Fruit fly (Drosophila melanogaster) whole organism, embryonic: Measurements from ENCODE around the gene bor.
A peak's percentile ranks its signal among the peaks of the same experiment; 100 is the strongest.

Experiments used
- BtbVII ChIP-seq: fragments of 200-800 bp; sonication (Bioruptor generic); optimal IDR thresholded peaks from 3 replicates; lab custom pipeline; 2017; ENCODE audit warnings: missing biosample characterization, mild to moderate bottlenecking, missing genetic modification characterization
- CG10654 ChIP-seq: fragments of 200-800 bp; sonication (Bioruptor generic); optimal IDR thresholded peaks from 2 replicates; lab custom pipeline; 2016; ENCODE audit warnings: missing biosample characterization, missing genetic modification characterization
- CG11247 ChIP-seq: fragments of 200-800 bp; sonication (Bioruptor generic); IDR thresholded peaks from 2 replicates; pipeline ENCODE4 v1.3.6; 2022; ENCODE audit warnings: missing biosample characterization, missing genetic modification characterization
- CG11695 ChIP-seq: fragments of 200-800 bp; sonication (Bioruptor generic); IDR thresholded peaks from 3 replicates; pipeline ENCODE4 v1.3.6; 2022; ENCODE audit warnings: missing biosample characterization, missing genetic modification characterization
- CG13424 ChIP-seq: fragments of 200-800 bp; sonication (Bioruptor generic); optimal IDR thresholded peaks from 2 replicates; lab custom pipeline; 2019; ENCODE audit warnings: missing biosample characterization, mild to moderate bottlenecking, missing genetic modification characterization, moderate library complexity
- CG15601 ChIP-seq: fragments of 200-800 bp; sonication (Bioruptor generic); optimal IDR thresholded peaks from 3 replicates; lab custom pipeline; 2019; ENCODE audit warnings: missing biosample characterization, mild to moderate bottlenecking, missing genetic modification characterization, moderate library complexity
- CG1603 ChIP-seq: fragments of 200-800 bp; sonication (Bioruptor generic); optimal IDR thresholded peaks from 2 replicates; lab custom pipeline; 2019; ENCODE audit warnings: missing biosample characterization, mild to moderate bottlenecking, missing genetic modification characterization, moderate library complexity
- CG30431 ChIP-seq: fragments of 200-800 bp; sonication (Bioruptor generic); optimal IDR thresholded peaks from 2 replicates; lab custom pipeline; 2017; ENCODE audit warnings: missing biosample characterization, missing genetic modification characterization
- CG42726 ChIP-seq: fragments of 200-800 bp; sonication (Bioruptor generic); IDR thresholded peaks from 2 replicates; pipeline ENCODE4 v1.3.6; 2022; ENCODE audit warnings: missing biosample characterization, missing genetic modification characterization; ENCODE audit not compliant: partially characterized antibody
- CG5953 ChIP-seq: fragments of 200-800 bp; sonication (Bioruptor generic); IDR thresholded peaks from 2 replicates; pipeline ENCODE4 v1.3.6; 2022; ENCODE audit warnings: missing biosample characterization, missing genetic modification characterization
- CG6689 ChIP-seq: fragments of 200-800 bp; sonication (Bioruptor generic); IDR thresholded peaks from 2 replicates; pipeline ENCODE4 v1.3.6; 2022; ENCODE audit warnings: missing biosample characterization, missing genetic modification characterization
- CG6765 ChIP-seq: fragments of 200-800 bp; sonication (Bioruptor generic); optimal IDR thresholded peaks from 3 replicates; lab custom pipeline; 2017; ENCODE audit warnings: missing biosample characterization, mild to moderate bottlenecking, missing genetic modification characterization
- Chrac-16 ChIP-seq: fragments of 200-800 bp; sonication (Bioruptor generic); optimal IDR thresholded peaks from 3 replicates; lab custom pipeline; 2016; ENCODE audit warnings: missing biosample characterization, missing genetic modification characterization
- CoRest ChIP-seq: fragments of 200-800 bp; sonication (Bioruptor generic); optimal IDR thresholded peaks from 3 replicates; lab custom pipeline; 2018; ENCODE audit warnings: missing biosample characterization, mild to moderate bottlenecking, missing genetic modification characterization, moderate library complexity
- Deaf1 ChIP-seq: fragments of 200-800 bp; optimal IDR thresholded peaks from 3 replicates; lab custom pipeline; 2019; ENCODE audit warnings: missing biosample characterization, mild to moderate bottlenecking, missing genetic modification characterization, moderate library complexity
- Dek ChIP-seq: fragments of 200-800 bp; sonication (Bioruptor generic); optimal IDR thresholded peaks from 3 replicates; lab custom pipeline; 2019; ENCODE audit warnings: missing biosample characterization, mild to moderate bottlenecking, missing genetic modification characterization, moderate library complexity
- Doc2 ChIP-seq: fragments of 200-800 bp; sonication (Bioruptor generic); IDR thresholded peaks from 2 replicates; pipeline ENCODE4 v1.3.6; 2022; ENCODE audit warnings: missing biosample characterization, missing genetic modification characterization
- Dp ChIP-seq: fragments of 200-800 bp; sonication (Bioruptor generic); optimal IDR thresholded peaks from 2 replicates; lab custom pipeline; 2018; ENCODE audit warnings: missing biosample characterization, mild to moderate bottlenecking, missing genetic modification characterization, moderate library complexity
- Ets65A ChIP-seq: fragments of 200-800 bp; sonication (Bioruptor generic); peaks from one replicate; lab custom pipeline; 2016; ENCODE audit warnings: missing biosample characterization, missing genetic modification characterization
- Hr78 ChIP-seq, 2 experiments: fragments of 200-800 bp in 1 of 2; fragments of >200 bp in 1 of 2; sonication (Bioruptor generic) in 1 of 2; optimal IDR thresholded peaks; 2 replicates each; lab custom pipeline; 2017 to 2019; ENCODE audit warnings: missing biosample characterization in 2 of 2, missing genetic modification characterization in 2 of 2, mild to moderate bottlenecking in 1 of 2, moderate library complexity in 1 of 2
- MTF-1 ChIP-seq: fragments of 200-800 bp; sonication (Bioruptor generic); optimal IDR thresholded peaks from 2 replicates; lab custom pipeline; 2018; ENCODE audit warnings: missing biosample characterization, mild to moderate bottlenecking, missing genetic modification characterization, borderline replicate concordance
- Med ChIP-seq: fragments of 200-800 bp; sonication (Bioruptor generic); peaks from one replicate; lab custom pipeline; 2016; ENCODE audit warnings: missing biosample characterization, missing genetic modification characterization, mild to moderate bottlenecking, inconsistent platforms, moderate library complexity
- NK7.1 ChIP-seq: fragments of 200-800 bp; sonication (Bioruptor generic); optimal IDR thresholded peaks from 3 replicates; lab custom pipeline; 2016; ENCODE audit warnings: missing biosample characterization, missing genetic modification characterization
- PHDP ChIP-seq: fragments of 200-800 bp; sonication (Bioruptor generic); optimal IDR thresholded peaks from 3 replicates; lab custom pipeline; 2018; ENCODE audit warnings: missing biosample characterization, mild to moderate bottlenecking, missing genetic modification characterization, moderate library complexity
- Six4 ChIP-seq: fragments of 200-800 bp; sonication (Bioruptor generic); optimal IDR thresholded peaks from 2 replicates; lab custom pipeline; 2016; ENCODE audit warnings: missing biosample characterization, missing genetic modification characterization
- Sry-δ ChIP-seq: fragments of 200-800 bp; sonication (Bioruptor generic); optimal IDR thresholded peaks from 2 replicates; lab custom pipeline; 2016; ENCODE audit warnings: missing biosample characterization, missing genetic modification characterization
- Trl ChIP-seq, 3 experiments: fragments of >200 bp in 2 of 3; fragments of 200-800 bp in 1 of 3; sonication (Bioruptor generic) in 1 of 3; optimal IDR thresholded peaks; 2 replicates in 1 of 3; 3 replicates in 2 of 3; lab custom pipeline; 2016 to 2017; ENCODE audit warnings: missing biosample characterization in 1 of 3, missing genetic modification characterization in 1 of 3
- ab ChIP-seq: fragments of 200-800 bp; sonication (Bioruptor generic); optimal IDR thresholded peaks from 2 replicates; lab custom pipeline; 2016; ENCODE audit warnings: missing biosample characterization, missing genetic modification characterization
- ap ChIP-seq: fragments of 200-800 bp; sonication (Bioruptor generic); IDR thresholded peaks from 2 replicates; pipeline ENCODE4 v1.3.6; 2022; ENCODE audit warnings: missing biosample characterization, missing genetic modification characterization
- cad ChIP-seq: fragments of >200 bp; optimal IDR thresholded peaks from 2 replicates; lab custom pipeline; 2017; ENCODE audit warnings: missing biosample characterization, missing genetic modification characterization
- crol ChIP-seq: fragments of 200-800 bp; sonication (Bioruptor generic); IDR thresholded peaks from 2 replicates; pipeline ENCODE4 v1.3.6; 2022; ENCODE audit warnings: missing biosample characterization, missing genetic modification characterization
- cwo ChIP-seq: fragments of 200-800 bp; sonication (Bioruptor generic); optimal IDR thresholded peaks from 3 replicates; lab custom pipeline; 2017; ENCODE audit warnings: missing biosample characterization, missing genetic modification characterization, mild to moderate bottlenecking, moderate library complexity, missing genetic modification reagents
- dm ChIP-seq: fragments of 200-800 bp; sonication (Bioruptor generic); optimal IDR thresholded peaks from 3 replicates; lab custom pipeline; 2016; ENCODE audit warnings: missing biosample characterization, missing genetic modification characterization
- dpn ChIP-seq, 2 experiments: fragments of 200-800 bp; sonication (Bioruptor generic); optimal IDR thresholded peaks; 3 replicates each; lab custom pipeline; 2016; ENCODE audit warnings: missing biosample characterization in 2 of 2, missing genetic modification characterization in 2 of 2
- ems ChIP-seq: fragments of 200-800 bp; sonication (Bioruptor generic); optimal IDR thresholded peaks from 3 replicates; lab custom pipeline; 2016; ENCODE audit warnings: missing biosample characterization, missing genetic modification characterization
- esg ChIP-seq: fragments of 200-800 bp; sonication (Bioruptor generic); conservative IDR thresholded peaks from 2 replicates; pipeline ENCODE4 v1.3.6; 2022; ENCODE audit warnings: missing biosample characterization, missing genetic modification characterization
- exex ChIP-seq: fragments of 200-800 bp; sonication (Bioruptor generic); optimal IDR thresholded peaks from 4 replicates; lab custom pipeline; 2018; ENCODE audit warnings: missing biosample characterization, mild to moderate bottlenecking, missing genetic modification characterization, moderate library complexity
- fd64A ChIP-seq: fragments of 200-800 bp; sonication (Bioruptor generic); optimal IDR thresholded peaks from 3 replicates; lab custom pipeline; 2018; ENCODE audit warnings: missing biosample characterization, mild to moderate bottlenecking, missing genetic modification characterization
- fd96Cb ChIP-seq: fragments of 200-800 bp; sonication (Bioruptor generic); optimal IDR thresholded peaks from 2 replicates; lab custom pipeline; 2018; ENCODE audit warnings: missing biosample characterization, mild to moderate bottlenecking, missing genetic modification characterization, moderate library complexity
- gcm2 ChIP-seq: fragments of 200-800 bp; sonication (Bioruptor generic); optimal IDR thresholded peaks from 2 replicates; lab custom pipeline; 2016; ENCODE audit warnings: missing biosample characterization, missing genetic modification characterization
- grau ChIP-seq: fragments of 200-800 bp; optimal IDR thresholded peaks from 3 replicates; lab custom pipeline; 2019; ENCODE audit warnings: missing biosample characterization, mild to moderate bottlenecking, missing genetic modification characterization, moderate library complexity
- kay ChIP-seq: fragments of 200-800 bp; sonication (Bioruptor generic); optimal IDR thresholded peaks from 2 replicates; lab custom pipeline; 2016; ENCODE audit warnings: missing biosample characterization, missing genetic modification characterization
- lilli ChIP-seq: fragments of 200-800 bp; sonication (Bioruptor generic); optimal IDR thresholded peaks from 3 replicates; lab custom pipeline; 2016; ENCODE audit warnings: missing biosample characterization, missing genetic modification characterization
- luna ChIP-seq: fragments of 200-800 bp; sonication (Bioruptor generic); optimal IDR thresholded peaks from 2 replicates; lab custom pipeline; 2016; ENCODE audit warnings: missing biosample characterization, missing genetic modification characterization
- mirr ChIP-seq: fragments of 200-800 bp; sonication (Bioruptor generic); optimal IDR thresholded peaks from 3 replicates; lab custom pipeline; 2018; ENCODE audit warnings: missing biosample characterization, mild to moderate bottlenecking, missing genetic modification characterization
- onecut ChIP-seq: fragments of 200-800 bp; sonication (Bioruptor generic); IDR thresholded peaks from 2 replicates; pipeline ENCODE4 v1.3.6; 2022; ENCODE audit warnings: missing biosample characterization, missing genetic modification characterization
- pum ChIP-seq: fragments of 200-800 bp; sonication (Bioruptor generic); optimal IDR thresholded peaks from 2 replicates; lab custom pipeline; 2016; ENCODE audit warnings: missing biosample characterization, missing genetic modification characterization
- sqz ChIP-seq: fragments of 200-800 bp; sonication (Bioruptor generic); optimal IDR thresholded peaks from 3 replicates; lab custom pipeline; 2018; ENCODE audit warnings: missing biosample characterization, mild to moderate bottlenecking, missing genetic modification characterization
- zf30C ChIP-seq: fragments of 200-800 bp; sonication (Bioruptor generic); optimal IDR thresholded peaks from 3 replicates; lab custom pipeline; 2018; ENCODE audit warnings: missing biosample characterization, mild to moderate bottlenecking, missing genetic modification characterization

The bor gene

dm6 chr3R:16241102-16241779 lies 22.7 kb downstream of the bor start (continued):
- TF ChIP-seq exex (tag; lab: Kevin White, UChicago) = peak; percentile 18
- peak; percentile 85 to 92 for TF ChIP-seq Trl (optimal IDR thresholded peaks at IDR 0.05; lab: Kevin White, UChicago)
- TF ChIP-seq Trl (GFP tag; optimal IDR thresholded peaks at IDR 0.05; lab: Kevin White, UChicago) = no peak
- no peak for TF ChIP-seq esg (GFP tag; lab: Robert Waterston, UW)
- peak; percentile 4 for TF ChIP-seq Dek (tag; lab: Kevin White, UChicago)
- TF ChIP-seq Deaf1 (tag; lab: Kevin White, UChicago) = peak; percentile 98
- peak; percentile 68 for TF ChIP-seq dm (GFP tag; lab: Kevin White, UChicago)
- no peak for TF ChIP-seq cad
- TF ChIP-seq Hr78 (GFP tag; optimal IDR thresholded peaks at IDR 0.05; lab: Kevin White, UChicago) = peak in 1 of 2 experiments; percentile 64
- no peak for TF ChIP-seq CoRest (tag; lab: Kevin White, UChicago)
- TF ChIP-seq NK7.1 (GFP tag; lab: Kevin White, UChicago) = peak; percentile 33
- no peak for TF ChIP-seq PHDP (tag; lab: Kevin White, UChicago)
- peak; percentile 78 for TF ChIP-seq kay (GFP tag; lab: Kevin White, UChicago)
- peak; percentile 90 for TF ChIP-seq Med (GFP tag; lab: Kevin White, UChicago)
- TF ChIP-seq mirr = peak; percentile 84
- no peak for TF ChIP-seq CG42726 (GFP tag; lab: Robert Waterston, UW)
- TF ChIP-seq ab = peak; percentile 51
- peak; percentile 11 for TF ChIP-seq CG10654
- peak; percentile 40 for TF ChIP-seq BtbVII (GFP tag; lab: Kevin White, UChicago)
- TF ChIP-seq CG11247 = no peak
- no peak for TF ChIP-seq CG6689 (GFP tag; lab: Robert Waterston, UW)
- TF ChIP-seq Sry-δ = peak; percentile 8
- no peak for TF ChIP-seq Doc2 (GFP tag; lab: Robert Waterston, UW)
- peak; percentile 30 for TF ChIP-seq gcm2
- TF ChIP-seq CG15601 (tag; lab: Kevin White, UChicago) = no peak
- peak; percentile 27 for TF ChIP-seq grau (tag; lab: Kevin White, UChicago)
- TF ChIP-seq Ets65A (GFP tag; lab: Kevin White, UChicago) = peak; percentile 33
- TF ChIP-seq lilli (GFP tag; lab: Kevin White, UChicago) = peak; percentile 16
- TF ChIP-seq pum (GFP tag; lab: Kevin White, UChicago) = peak; percentile 32
- TF ChIP-seq sqz (GFP tag; lab: Kevin White, UChicago) = peak; percentile 15
- peak; percentile 9 for TF ChIP-seq fd96Cb (tag; lab: Kevin White, UChicago)
- peak; percentile 46 for TF ChIP-seq MTF-1 (GFP tag; lab: Kevin White, UChicago)
- no peak for TF ChIP-seq CG11695 (GFP tag; lab: Robert Waterston, UW)
- no peak; the same call in 1 of the 2 replicates for TF ChIP-seq onecut (GFP tag; lab: Robert Waterston, UW)
- TF ChIP-seq Dp (GFP tag; lab: Kevin White, UChicago) = no peak
- TF ChIP-seq CG5953 (GFP tag; lab: Robert Waterston, UW) = no peak
- peak in 1 of 2 experiments; percentile 31 for TF ChIP-seq dpn (GFP tag; optimal IDR thresholded peaks at IDR 0.05; lab: Kevin White, UChicago)
- TF ChIP-seq cwo = peak; percentile 83
- peak; percentile 43 for TF ChIP-seq CG1603 (tag; lab: Kevin White, UChicago)
- TF ChIP-seq Chrac-16 (GFP tag; lab: Kevin White, UChicago) = peak; percentile 31
- TF ChIP-seq zf30C = peak; percentile 54
- no peak for TF ChIP-seq luna
- TF ChIP-seq Six4 (GFP tag; lab: Kevin White, UChicago) = peak; percentile 42
- no peak for TF ChIP-seq CG6765 (GFP tag; lab: Kevin White, UChicago)
- TF ChIP-seq CG13424 (tag; lab: Kevin White, UChicago) = peak; percentile 54
- TF ChIP-seq CG30431 (GFP tag; lab: Kevin White, UChicago) = no peak
- TF ChIP-seq ap (GFP tag; lab: Robert Waterston, UW) = no peak
- TF ChIP-seq crol = no peak
- peak; percentile 40 for TF ChIP-seq fd64A
- peak; percentile 47 for TF ChIP-seq ems (GFP tag; lab: Kevin White, UChicago)
